Worm (Caenorhabditis elegans): ENCODE measurements around the gene T22B3.3.

Gene T22B3.3

ce11 chrIV:11713289-11713688 lies 9.7 kb upstream of the T22B3.3 start:
- TF ChIP-seq dsc-1 (tag; optimal IDR thresholded peaks at IDR 0.05) = peak; percentile 60
- no peak for TF ChIP-seq vab-15 (tag; optimal IDR thresholded peaks at IDR 0.05)

ce11 chrIV:11710331-11710730 lies 6.7 kb upstream of the T22B3.3 start:
- TF ChIP-seq C34B4.2 (tag; optimal IDR thresholded peaks at IDR 0.05) (no peak), rnt-1 (tag; optimal IDR thresholded peaks at IDR 0.05) (peak; percentile 56), lin-14 (GFP tag; optimal IDR thresholded peaks at IDR 0.05) (peak; percentile 88), lin-13 (GFP tag; optimal IDR thresholded peaks at IDR 0.05) (no peak), pag-3 (tag; optimal IDR thresholded peaks at IDR 0.05; ENCODE audit: borderline replicate concordance, insufficient read depth) (peak; percentile 82), fkh-4 (tag; optimal IDR thresholded peaks at IDR 0.05; ENCODE audit: borderline replicate concordance) (no peak), ceh-88 (GFP tag; IDR thresholded peaks at IDR 0.05) (no peak), lsy-2 (tag; optimal IDR thresholded peaks at IDR 0.05) (peak in 1 of 2 experiments; percentile 42)

ce11 chrIV:11701878-11702277 lies 1.7 kb downstream of the T22B3.3 start:
- peak; percentile 56 for TF ChIP-seq blmp-1 (tag; optimal IDR thresholded peaks at IDR 0.05)
- TF ChIP-seq ztf-4 (tag; optimal IDR thresholded peaks at IDR 0.05) = no peak

- TF ChIP-seq unc-86 (tag; optimal IDR thresholded peaks at IDR 0.05) (no peak), hpl-2 (GFP tag; optimal IDR thresholded peaks at IDR 0.05) (no peak), egl-27 (tag; optimal IDR thresholded peaks at IDR 0.05) (no peak), mef-2 (tag; optimal IDR thresholded peaks at IDR 0.05) (no peak), ceh-63 (GFP tag; optimal IDR thresholded peaks at IDR 0.05) (no peak), mab-9 (GFP tag; IDR thresholded peaks at IDR 0.05) (no peak), lin-39 (tag; optimal IDR thresholded peaks at IDR 0.05) (no peak), pqm-1 (tag; optimal IDR thresholded peaks at IDR 0.05) (no peak), ceh-8 (GFP tag; optimal IDR thresholded peaks at IDR 0.05) (no peak), nhr-84 (tag; optimal IDR thresholded peaks at IDR 0.05) (no peak), unc-130 (tag; optimal IDR thresholded peaks at IDR 0.05) (no peak), vab-15 (tag; optimal IDR thresholded peaks at IDR 0.05) (no peak)
Measured at ce11 chrIV:11700752-11701151, 2.8 kb downstream of the T22B3.3 start, which contains the start of gene dpy-20. Gene dpy-20, minus strand, starts transcription at chrIV:11700852.

- TF ChIP-seq nhr-11 (tag; optimal IDR thresholded peaks at IDR 0.05) = no peak
- peak; percentile 23 for TF ChIP-seq nhr-85 (tag)
- peak; percentile 99 for TF ChIP-seq blmp-1 (tag; optimal IDR thresholded peaks at IDR 0.05)
- TF ChIP-seq elt-3 (tag; optimal IDR thresholded peaks at IDR 0.05) = peak in 2 of 6 experiments; percentile 27 to 65
Measured at ce11 chrIV:11700100-11700499, 3.5 kb downstream of the T22B3.3 start.

- no peak for TF ChIP-seq lin-35 (GFP tag; optimal IDR thresholded peaks at IDR 0.05)
- TF ChIP-seq hlh-4 (tag; optimal IDR thresholded peaks at IDR 0.05) = no peak
- TF ChIP-seq Y116A8C.19 (tag; optimal IDR thresholded peaks at IDR 0.05; ENCODE audit: borderline replicate concordance) = no peak
- no peak for TF ChIP-seq C04F5.9 (tag; optimal IDR thresholded peaks at IDR 0.05)
- no peak for TF ChIP-seq nhr-90 (tag; optimal IDR thresholded peaks at IDR 0.05; ENCODE audit: poor library complexity)
- TF ChIP-seq fkh-10 (GFP tag; optimal IDR thresholded peaks at IDR 0.05) = no peak
- TF ChIP-seq jun-1 (tag; optimal IDR thresholded peaks at IDR 0.05) = no peak
- no peak for TF ChIP-seq lin-14 (GFP tag; optimal IDR thresholded peaks at IDR 0.05)
- no peak for TF ChIP-seq sox-4 (tag; optimal IDR thresholded peaks at IDR 0.05)
Measured at ce11 chrIV:11697514-11697913, 6.1 kb downstream of the T22B3.3 start.

Data from whole organism, L1 larva.